Fruit fly (Drosophila melanogaster) whole organism, embryonic: ENCODE data around the gene Dhc62B.
A peak's percentile ranks its signal among the peaks of the same experiment; 100 is the strongest.

Experiments
- Atf-2 ChIP-seq: fragments of 200-800 bp; sonication (Bioruptor generic); optimal IDR thresholded peaks from 2 replicates; lab custom pipeline; 2016; ENCODE audit warnings: missing biosample characterization, missing genetic modification characterization
- Bgb ChIP-seq: fragments of 200-800 bp; sonication (Bioruptor generic); IDR thresholded peaks from 2 replicates; pipeline ENCODE4 v1.3.6; 2022; ENCODE audit warnings: missing biosample characterization, missing genetic modification characterization; ENCODE audit not compliant: partially characterized antibody
- CG10209 ChIP-seq: fragments of 200-800 bp; sonication (Bioruptor generic); optimal IDR thresholded peaks from 3 replicates; lab custom pipeline; 2017; ENCODE audit warnings: missing biosample characterization, mild to moderate bottlenecking, missing genetic modification characterization, missing genetic modification reagents
- CG10267 ChIP-seq: fragments of 200-800 bp; sonication (Bioruptor generic); optimal IDR thresholded peaks from 2 replicates; lab custom pipeline; 2018; ENCODE audit warnings: missing biosample characterization, mild to moderate bottlenecking, missing genetic modification characterization, moderate library complexity
- CG10431 ChIP-seq: fragments of 200-800 bp; sonication (Bioruptor generic); optimal IDR thresholded peaks from 3 replicates; lab custom pipeline; 2018; ENCODE audit warnings: missing biosample characterization, mild to moderate bottlenecking, missing genetic modification characterization
- CG12104 ChIP-seq: fragments of 200-800 bp; sonication (Bioruptor generic); optimal IDR thresholded peaks from 3 replicates; lab custom pipeline; 2016; ENCODE audit warnings: missing biosample characterization, missing genetic modification characterization
- CG13296 ChIP-seq: fragments of 200-800 bp; sonication (Bioruptor generic); optimal IDR thresholded peaks from 3 replicates; lab custom pipeline; 2018; ENCODE audit warnings: missing biosample characterization, mild to moderate bottlenecking, missing genetic modification characterization
- CG13624 ChIP-seq: fragments of 200-800 bp; sonication (Bioruptor generic); optimal IDR thresholded peaks from 2 replicates; lab custom pipeline; 2016; ENCODE audit warnings: missing biosample characterization, missing genetic modification characterization
- CG14710 ChIP-seq: fragments of 200-800 bp; sonication (Bioruptor generic); optimal IDR thresholded peaks from 3 replicates; lab custom pipeline; 2019; ENCODE audit warnings: missing biosample characterization, mild to moderate bottlenecking, missing genetic modification characterization, moderate library complexity
- CG14965 ChIP-seq: fragments of 200-800 bp; sonication (Bioruptor generic); optimal IDR thresholded peaks from 2 replicates; lab custom pipeline; 2016; ENCODE audit warnings: missing biosample characterization, missing genetic modification characterization, borderline replicate concordance
- CG15696 ChIP-seq: fragments of 200-800 bp; sonication (Bioruptor generic); optimal IDR thresholded peaks from 2 replicates; lab custom pipeline; 2019; ENCODE audit warnings: missing biosample characterization, mild to moderate bottlenecking, missing genetic modification characterization, moderate library complexity
- CG17361 ChIP-seq: fragments of 200-800 bp; sonication (Bioruptor generic); IDR thresholded peaks from 3 replicates; pipeline ENCODE4 v1.3.6; 2022; ENCODE audit warnings: missing biosample characterization, missing genetic modification characterization
- CG17568 ChIP-seq: fragments of 200-800 bp; sonication (Bioruptor generic); optimal IDR thresholded peaks from 2 replicates; lab custom pipeline; 2018; ENCODE audit warnings: missing biosample characterization, mild to moderate bottlenecking, missing genetic modification characterization, moderate library complexity
- CG33213 ChIP-seq: fragments of 200-800 bp; sonication (Bioruptor generic); optimal IDR thresholded peaks from 3 replicates; lab custom pipeline; 2016; ENCODE audit warnings: missing biosample characterization, missing genetic modification characterization
- CG34422 ChIP-seq: fragments of 200-800 bp; sonication (Bioruptor generic); IDR thresholded peaks from 3 replicates; pipeline ENCODE4 v1.3.6; 2022; ENCODE audit warnings: missing biosample characterization, missing genetic modification characterization
- CG3995 ChIP-seq: fragments of 200-800 bp; sonication (Bioruptor generic); optimal IDR thresholded peaks from 3 replicates; lab custom pipeline; 2016; ENCODE audit warnings: missing biosample characterization, missing genetic modification characterization
- CG4617 ChIP-seq: fragments of 200-800 bp; sonication (Bioruptor generic); optimal IDR thresholded peaks from 3 replicates; lab custom pipeline; 2016; ENCODE audit warnings: missing biosample characterization, missing genetic modification characterization, borderline replicate concordance
- CG5245 ChIP-seq: fragments of 200-800 bp; sonication (Bioruptor generic); optimal IDR thresholded peaks from 3 replicates; lab custom pipeline; 2016; ENCODE audit warnings: missing biosample characterization, missing genetic modification characterization
- CG8290 ChIP-seq, 3 experiments: fragments of 200-800 bp; sonication (Bioruptor generic); optimal IDR thresholded peaks; 2 replicates each; lab custom pipeline; 2016 to 2019; ENCODE audit warnings: missing biosample characterization in 3 of 3, missing genetic modification characterization in 3 of 3, mild to moderate bottlenecking in 2 of 3, moderate library complexity in 1 of 3
- CG9437 ChIP-seq: fragments of 200-800 bp; sonication (Bioruptor generic); optimal IDR thresholded peaks from 2 replicates; lab custom pipeline; 2018; ENCODE audit warnings: missing biosample characterization, mild to moderate bottlenecking, missing genetic modification characterization
- CHES-1-like ChIP-seq: fragments of 200-800 bp; sonication (Bioruptor generic); optimal IDR thresholded peaks from 2 replicates; lab custom pipeline; 2016; ENCODE audit warnings: missing biosample characterization, missing genetic modification characterization
- CoRest ChIP-seq: fragments of 200-800 bp; sonication (Bioruptor generic); optimal IDR thresholded peaks from 3 replicates; lab custom pipeline; 2018; ENCODE audit warnings: missing biosample characterization, mild to moderate bottlenecking, missing genetic modification characterization, moderate library complexity
- Eip74EF ChIP-seq, 2 experiments: fragments of 200-800 bp in 1 of 2; fragments of >200 bp in 1 of 2; sonication (Bioruptor generic) in 1 of 2; optimal IDR thresholded peaks; 2 replicates each; lab custom pipeline; 2017 to 2019; ENCODE audit warnings: missing biosample characterization in 2 of 2, missing genetic modification characterization in 2 of 2, mild to moderate bottlenecking in 1 of 2, moderate library complexity in 1 of 2
- Elba2 ChIP-seq: fragments of 200-800 bp; sonication (Bioruptor generic); optimal IDR thresholded peaks from 3 replicates; lab custom pipeline; 2016; ENCODE audit warnings: missing biosample characterization, missing genetic modification characterization
- Fer1 ChIP-seq: fragments of 200-800 bp; sonication (Bioruptor generic); optimal IDR thresholded peaks from 2 replicates; lab custom pipeline; 2017; ENCODE audit warnings: missing biosample characterization, mild to moderate bottlenecking, missing genetic modification characterization
- HLHmδ ChIP-seq: fragments of 200-800 bp; sonication (Bioruptor generic); optimal IDR thresholded peaks from 2 replicates; lab custom pipeline; 2018; ENCODE audit warnings: missing biosample characterization, mild to moderate bottlenecking, missing genetic modification characterization, moderate library complexity
- HmgZ ChIP-seq: fragments of 200-800 bp; sonication (Bioruptor generic); optimal IDR thresholded peaks from 2 replicates; lab custom pipeline; 2018; ENCODE audit warnings: missing biosample characterization, mild to moderate bottlenecking, missing genetic modification characterization
- Hsf ChIP-seq: fragments of 200-800 bp; sonication (Bioruptor generic); optimal IDR thresholded peaks from 3 replicates; lab custom pipeline; 2016; ENCODE audit warnings: missing biosample characterization, missing genetic modification characterization
- MBD-R2 ChIP-seq: fragments of 200-800 bp; sonication (Bioruptor generic); IDR thresholded peaks from 2 replicates; pipeline ENCODE4 v1.3.6; 2022; ENCODE audit warnings: missing biosample characterization, missing genetic modification characterization
- Max ChIP-seq: fragments of 200-800 bp; sonication (Bioruptor generic); optimal IDR thresholded peaks from 2 replicates; lab custom pipeline; 2016; ENCODE audit warnings: missing biosample characterization, mild to moderate bottlenecking, missing genetic modification characterization
- NC2β ChIP-seq: fragments of 200-800 bp; sonication (Bioruptor generic); optimal IDR thresholded peaks from 2 replicates; lab custom pipeline; 2016; ENCODE audit warnings: missing biosample characterization, missing genetic modification characterization
- Nf-YB ChIP-seq: fragments of 200-800 bp; sonication (Bioruptor generic); optimal IDR thresholded peaks from 3 replicates; lab custom pipeline; 2019; ENCODE audit warnings: missing biosample characterization, mild to moderate bottlenecking, missing genetic modification characterization, moderate library complexity
- Side ChIP-seq: fragments of 200-800 bp; sonication (Bioruptor generic); optimal IDR thresholded peaks from 2 replicates; lab custom pipeline; 2016; ENCODE audit warnings: missing biosample characterization, missing genetic modification characterization
- Sry-β ChIP-seq: fragments of 200-800 bp; sonication (Bioruptor generic); optimal IDR thresholded peaks from 2 replicates; lab custom pipeline; 2018; ENCODE audit warnings: missing biosample characterization, mild to moderate bottlenecking, missing genetic modification characterization, moderate library complexity
- chif ChIP-seq, 2 experiments: fragments of 200-800 bp; sonication (Bioruptor generic); optimal IDR thresholded peaks; 3 replicates each; lab custom pipeline; 2016; ENCODE audit warnings: missing biosample characterization in 2 of 2, missing genetic modification characterization in 2 of 2
- dm ChIP-seq: fragments of 200-800 bp; sonication (Bioruptor generic); optimal IDR thresholded peaks from 3 replicates; lab custom pipeline; 2016; ENCODE audit warnings: missing biosample characterization, missing genetic modification characterization
- dmrt11E ChIP-seq: fragments of 200-800 bp; sonication (Bioruptor generic); optimal IDR thresholded peaks from 3 replicates; lab custom pipeline; 2018; ENCODE audit warnings: missing biosample characterization, mild to moderate bottlenecking, missing genetic modification characterization, moderate library complexity
- fd64A ChIP-seq: fragments of 200-800 bp; sonication (Bioruptor generic); optimal IDR thresholded peaks from 3 replicates; lab custom pipeline; 2018; ENCODE audit warnings: missing biosample characterization, mild to moderate bottlenecking, missing genetic modification characterization
- gfzf ChIP-seq: fragments of 200-800 bp; sonication (Bioruptor generic); optimal IDR thresholded peaks from 2 replicates; lab custom pipeline; 2016; ENCODE audit warnings: missing biosample characterization, mild to moderate bottlenecking, missing genetic modification characterization, moderate library complexity
- grau ChIP-seq: fragments of 200-800 bp; optimal IDR thresholded peaks from 3 replicates; lab custom pipeline; 2019; ENCODE audit warnings: missing biosample characterization, mild to moderate bottlenecking, missing genetic modification characterization, moderate library complexity
- nerfin-1 ChIP-seq: fragments of 200-800 bp; sonication (Bioruptor generic); optimal IDR thresholded peaks from 3 replicates; lab custom pipeline; 2019; ENCODE audit warnings: missing biosample characterization, mild to moderate bottlenecking, missing genetic modification characterization, moderate library complexity
- nerfin-2 ChIP-seq: fragments of 200-800 bp; sonication (Bioruptor generic); IDR thresholded peaks from 2 replicates; pipeline ENCODE4 v1.3.6; 2022; ENCODE audit warnings: missing biosample characterization, missing genetic modification characterization; ENCODE audit not compliant: partially characterized antibody
- odd ChIP-seq: fragments of 200-800 bp; sonication (Bioruptor generic); optimal IDR thresholded peaks from 2 replicates; lab custom pipeline; 2017; ENCODE audit warnings: missing biosample characterization, mild to moderate bottlenecking, missing genetic modification characterization
- org-1 ChIP-seq: fragments of 200-800 bp; sonication (Bioruptor generic); optimal IDR thresholded peaks from 2 replicates; lab custom pipeline; 2017; ENCODE audit warnings: missing biosample characterization, missing genetic modification characterization
- psq ChIP-seq: fragments of 200-800 bp; sonication (Bioruptor generic); optimal IDR thresholded peaks from 2 replicates; lab custom pipeline; 2017; ENCODE audit warnings: missing biosample characterization, missing genetic modification characterization
- slbo ChIP-seq: fragments of 200-800 bp; sonication (Bioruptor generic); IDR thresholded peaks from 2 replicates; pipeline ENCODE4 v1.3.6; 2022; ENCODE audit warnings: missing biosample characterization, missing genetic modification characterization
- stwl ChIP-seq: fragments of 200-800 bp; sonication (Bioruptor generic); optimal IDR thresholded peaks from 3 replicates; lab custom pipeline; 2018; ENCODE audit warnings: missing biosample characterization, mild to moderate bottlenecking, missing genetic modification characterization, moderate library complexity
- trem ChIP-seq: fragments of 200-800 bp; optimal IDR thresholded peaks from 3 replicates; lab custom pipeline; 2019; ENCODE audit warnings: missing biosample characterization, mild to moderate bottlenecking, missing genetic modification characterization, moderate library complexity
- zen ChIP-seq: fragments of 200-800 bp; sonication (Bioruptor generic); optimal IDR thresholded peaks from 3 replicates; lab custom pipeline; 2018; ENCODE audit warnings: missing biosample characterization, mild to moderate bottlenecking, missing genetic modification characterization, moderate library complexity

Gene Dhc62B

dm6 chr3L:1802802-1803201, 31.2 kb upstream of the Dhc62B start, which contains the start of the genes JTBR and CG42676:
Gene JTBR (minus strand): TSS chr3L:1802856.
Gene CG42676 (plus strand): TSS chr3L:1803107.
- TF ChIP-seq dm (GFP tag; lab: Kevin White, UChicago) (peak; percentile 29), CG15696 (peak; percentile 22), CG17568 (GFP tag; lab: Kevin White, UChicago) (no peak), Hsf (GFP tag; lab: Kevin White, UChicago) (peak; percentile 5), CG4617 (peak; percentile 40), Side (peak; percentile 52), gfzf (GFP tag; lab: Kevin White, UChicago) (peak; percentile 73), Fer1 (GFP tag; lab: Kevin White, UChicago) (peak; percentile 35), fd64A (GFP tag; lab: Kevin White, UChicago) (no peak), trem (tag; lab: Kevin White, UChicago) (peak; percentile 61), CG13624 (peak; percentile 1), Sry-β (GFP tag; lab: Kevin White, UChicago) (peak; percentile 60), MBD-R2 (GFP tag; lab: Robert Waterston, UW) (peak; percentile 82; the same call in 1 of the 2 replicates), CG33213 (GFP tag; lab: Kevin White, UChicago) (peak; percentile 19), CoRest (tag; lab: Kevin White, UChicago) (peak; percentile 42), nerfin-2 (GFP tag; lab: Robert Waterston, UW) (no peak), dmrt11E (tag; lab: Kevin White, UChicago) (peak; percentile 3), Eip74EF (GFP tag; optimal IDR thresholded peaks at IDR 0.05; lab: Kevin White, UChicago) (no peak), chif (GFP tag; optimal IDR thresholded peaks at IDR 0.05; lab: Kevin White, UChicago) (peak in 1 of 2 experiments; percentile 8), CG12104 (peak; percentile 19), Atf-2 (GFP tag; lab: Kevin White, UChicago) (no peak), grau (tag; lab: Kevin White, UChicago) (peak; percentile 29), odd (GFP tag; lab: Kevin White, UChicago) (no peak), CHES-1-like (peak; percentile 53), Max (GFP tag; lab: Kevin White, UChicago) (peak; percentile 33), HLHmδ (GFP tag; lab: Kevin White, UChicago) (no peak), CG17361 (GFP tag; lab: Robert Waterston, UW) (no peak; the same call in 2 of the 3 replicates), CG14710 (tag; lab: Kevin White, UChicago) (peak; percentile 93), Elba2 (GFP tag; lab: Kevin White, UChicago) (peak; percentile 57), CG10267 (peak; percentile 53), NC2β (GFP tag; lab: Kevin White, UChicago) (peak; percentile 16), CG8290 (GFP tag; optimal IDR thresholded peaks at IDR 0.05; lab: Kevin White, UChicago) (peak; percentile 42), CG8290 (tag; optimal IDR thresholded peaks at IDR 0.05; lab: Kevin White, UChicago) (no peak), CG10209 (GFP tag; lab: Kevin White, UChicago) (no peak), CG3995 (GFP tag; lab: Kevin White, UChicago) (peak; percentile 2), HmgZ (tag; lab: Kevin White, UChicago) (peak; percentile 28), CG34422 (GFP tag; lab: Robert Waterston, UW) (no peak), zen (tag; lab: Kevin White, UChicago) (peak; percentile 14), CG14965 (GFP tag; lab: Kevin White, UChicago) (no peak), CG5245 (no peak), nerfin-1 (peak; percentile 24), CG13296 (GFP tag; lab: Kevin White, UChicago) (no peak), slbo (no peak), org-1 (no peak), CG9437 (GFP tag; lab: Kevin White, UChicago) (peak; percentile 29), CG10431 (no peak), stwl (tag; lab: Kevin White, UChicago) (peak; percentile 75), Bgb (GFP tag; lab: Robert Waterston, UW) (peak; percentile 50), psq (GFP tag; lab: Kevin White, UChicago) (peak; percentile 99), Nf-YB (no peak)
